Fruit fly (Drosophila melanogaster): ENCODE data around the gene Osi7.

Osi7 gene

dm6 chr3R:6265890-6266289, 17.1 kb downstream of the Osi7 start, which contains the start of gene Osi10b:
Gene Osi10b, plus strand, starts transcription at chr3R:6266190.
- TF ChIP-seq CG13204 (GFP tag; optimal IDR thresholded peaks at IDR 0.05) (no peak), gl (tag; optimal IDR thresholded peaks at IDR 0.05) (no peak), CG14655 (GFP tag; optimal IDR thresholded peaks at IDR 0.05) (no peak), CG8301 (tag; optimal IDR thresholded peaks at IDR 0.05) (no peak), CG4496 (GFP tag; IDR thresholded peaks at IDR 0.05) (no peak), D1 (tag; optimal IDR thresholded peaks at IDR 0.05) (no peak), fd96Ca (GFP tag; IDR thresholded peaks at IDR 0.05) (no peak), CG9948 (tag; optimal IDR thresholded peaks at IDR 0.05) (no peak), Pif1A (GFP tag; optimal IDR thresholded peaks at IDR 0.05) (no peak), CG34367 (tag; optimal IDR thresholded peaks at IDR 0.05) (no peak), EcR (GFP tag; optimal IDR thresholded peaks at IDR 0.05) (no peak), Ets98B (GFP tag; IDR thresholded peaks at IDR 0.05) (no peak), CG8159 (tag; optimal IDR thresholded peaks at IDR 0.05) (no peak), CG15710 (tag; optimal IDR thresholded peaks at IDR 0.05) (no peak), Pif1B (GFP tag; optimal IDR thresholded peaks at IDR 0.05) (no peak), CG17806 (tag; optimal IDR thresholded peaks at IDR 0.05) (no peak), rn (GFP tag; IDR thresholded peaks at IDR 0.05) (no peak)

dm6 chr3R:6268657-6269056, 19.9 kb downstream of the Osi7 start, which contains the start of gene Osi11:
Gene Osi11, minus strand, starts transcription at chr3R:6268757.
- no peak for TF ChIP-seq CG32121 (GFP tag; IDR thresholded peaks at IDR 0.05)

DNA sequence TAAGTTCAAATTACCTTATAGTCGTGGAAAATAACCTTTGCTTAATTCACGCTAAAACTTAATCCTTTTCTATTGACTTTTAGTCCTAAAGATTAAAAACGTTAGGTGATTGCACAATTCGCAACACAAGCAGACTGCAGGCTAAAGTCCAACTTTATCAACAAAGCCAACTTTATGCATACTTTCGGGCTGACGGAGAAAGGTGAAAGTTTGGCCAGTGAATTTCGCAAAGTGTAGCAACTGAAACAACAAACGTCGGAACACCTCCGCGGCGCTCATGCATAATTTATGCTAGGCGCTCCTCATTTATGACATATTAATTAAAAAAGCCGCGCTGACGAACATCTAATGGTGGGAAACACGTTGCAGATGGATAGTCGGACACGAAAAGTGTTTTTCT, 21.2 kb downstream of the Osi7 start:
- TF ChIP-seq CG34367 (tag; optimal IDR thresholded peaks at IDR 0.05) (no peak), Pif1B (GFP tag; optimal IDR thresholded peaks at IDR 0.05) (no peak), CG12605 (GFP tag; IDR thresholded peaks at IDR 0.05) (no peak; the same call in 1 of the 2 replicates), CG17806 (tag; optimal IDR thresholded peaks at IDR 0.05) (no peak), CG14655 (GFP tag; optimal IDR thresholded peaks at IDR 0.05) (peak; percentile 42), EcR (GFP tag; optimal IDR thresholded peaks at IDR 0.05) (no peak), CG4496 (GFP tag; IDR thresholded peaks at IDR 0.05) (0 out of 3 replicates have a peak, but pooled peaks have one; percentile 40), CG8301 (tag; optimal IDR thresholded peaks at IDR 0.05) (peak; percentile 12), CG8159 (tag; optimal IDR thresholded peaks at IDR 0.05) (no peak), CG13204 (GFP tag; optimal IDR thresholded peaks at IDR 0.05) (no peak)

DNA sequence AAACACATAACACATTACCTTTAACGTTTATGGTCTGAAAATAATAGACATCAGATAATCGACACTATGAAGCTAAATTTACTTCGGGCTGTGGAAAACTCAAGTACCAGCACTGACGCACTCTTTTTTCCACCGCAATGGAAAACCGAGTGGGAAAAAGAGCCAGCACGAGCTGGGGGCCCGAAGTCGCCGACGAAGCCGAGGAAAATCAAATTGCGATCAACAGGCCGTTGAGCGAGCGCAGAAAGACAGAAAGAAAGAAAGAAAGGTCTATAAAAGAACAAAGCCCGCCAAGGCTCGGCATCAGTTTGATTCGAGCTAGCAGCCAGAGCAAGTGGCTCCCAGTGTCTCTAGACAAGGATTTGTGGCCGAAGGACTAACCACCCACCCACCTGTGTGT, 29.4 kb downstream of the Osi7 start, which contains the start of gene Osi12:
Osi12 (plus strand) TSS at position 301 of the 400 bp plus-strand sequence.
- TF ChIP-seq CG17806 (tag; optimal IDR thresholded peaks at IDR 0.05) (no peak), rn (GFP tag; IDR thresholded peaks at IDR 0.05) (no peak), CG8159 (tag; optimal IDR thresholded peaks at IDR 0.05) (no peak), CG9948 (tag; optimal IDR thresholded peaks at IDR 0.05) (no peak), CG12605 (GFP tag; IDR thresholded peaks at IDR 0.05) (no peak), Pif1A (GFP tag; optimal IDR thresholded peaks at IDR 0.05) (no peak), CG8301 (tag; optimal IDR thresholded peaks at IDR 0.05) (no peak), CG14655 (GFP tag; optimal IDR thresholded peaks at IDR 0.05) (no peak), CG15710 (tag; optimal IDR thresholded peaks at IDR 0.05) (no peak), gl (tag; optimal IDR thresholded peaks at IDR 0.05) (no peak)

DNA sequence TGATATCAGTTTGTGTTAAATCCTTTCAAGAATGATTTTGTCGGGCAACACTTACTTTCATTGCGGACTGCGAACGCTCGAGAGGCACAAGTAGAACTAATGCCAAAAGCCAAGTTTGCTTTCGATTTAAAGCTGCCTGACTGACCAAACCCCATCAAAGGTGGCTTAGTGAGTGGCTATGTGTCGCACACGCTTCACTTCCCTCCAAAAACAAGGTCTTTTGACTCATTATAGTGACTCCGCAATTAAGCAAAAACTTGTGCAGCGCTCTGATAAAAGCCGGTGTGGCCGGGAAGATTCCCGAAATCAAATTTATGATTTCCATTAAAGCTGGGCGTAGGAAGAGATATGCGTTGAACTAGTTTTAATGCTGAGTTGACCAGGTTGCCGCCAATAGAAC, 36.3 kb downstream of the Osi7 start, which contains the start of gene CG15597:
CG15597 (minus strand) TSS at position 101 of the 400 bp plus-strand sequence.
- TF ChIP-seq CG17806 (tag; optimal IDR thresholded peaks at IDR 0.05), result no peak
- TF ChIP-seq fd96Ca (GFP tag; IDR thresholded peaks at IDR 0.05), result no peak
- no peak for TF ChIP-seq CG8301 (tag; optimal IDR thresholded peaks at IDR 0.05)
- no peak for TF ChIP-seq CG10348 (GFP tag; IDR thresholded peaks at IDR 0.05)
- no peak for TF ChIP-seq CG4496 (GFP tag; IDR thresholded peaks at IDR 0.05)
- no peak for TF ChIP-seq CG12605 (GFP tag; IDR thresholded peaks at IDR 0.05)
- TF ChIP-seq rn (GFP tag; IDR thresholded peaks at IDR 0.05), result no peak

DNA sequence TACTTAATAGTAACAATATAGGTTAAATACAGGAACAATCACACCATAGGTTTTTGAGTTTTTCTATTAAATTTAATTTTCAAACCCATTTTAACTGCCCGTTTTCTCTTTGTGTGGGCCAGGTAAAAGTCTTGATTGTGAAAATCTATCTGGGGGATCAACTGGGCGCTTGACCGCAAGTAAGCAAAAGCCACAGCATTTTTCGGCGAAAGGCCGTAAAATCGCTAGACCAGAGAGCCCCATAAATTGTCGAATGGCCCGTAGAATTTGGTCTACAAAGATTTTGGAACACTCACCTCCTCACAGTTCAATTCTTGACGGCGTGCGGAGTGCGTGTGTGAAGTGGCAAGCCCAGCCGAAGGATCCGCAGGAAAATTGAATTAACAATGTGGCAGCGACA, 38.6 kb downstream of the Osi7 start, which contains the start of gene CG15594:
CG15594 (plus strand) TSS at position 301 of the 400 bp plus-strand sequence.
- no peak for TF ChIP-seq CG15710 (tag; optimal IDR thresholded peaks at IDR 0.05)
- TF ChIP-seq Pif1A (GFP tag; optimal IDR thresholded peaks at IDR 0.05), result no peak
- TF ChIP-seq Pif1B (GFP tag; optimal IDR thresholded peaks at IDR 0.05), result no peak
- no peak for TF ChIP-seq fd96Ca (GFP tag; IDR thresholded peaks at IDR 0.05)
- no peak for TF ChIP-seq CG4496 (GFP tag; IDR thresholded peaks at IDR 0.05)
- no peak for TF ChIP-seq CG12605 (GFP tag; IDR thresholded peaks at IDR 0.05)
- TF ChIP-seq CG8301 (tag; optimal IDR thresholded peaks at IDR 0.05), result no peak
- no peak for TF ChIP-seq CG10348 (GFP tag; IDR thresholded peaks at IDR 0.05)
- no peak for TF ChIP-seq rn (GFP tag; IDR thresholded peaks at IDR 0.05)

DNA sequence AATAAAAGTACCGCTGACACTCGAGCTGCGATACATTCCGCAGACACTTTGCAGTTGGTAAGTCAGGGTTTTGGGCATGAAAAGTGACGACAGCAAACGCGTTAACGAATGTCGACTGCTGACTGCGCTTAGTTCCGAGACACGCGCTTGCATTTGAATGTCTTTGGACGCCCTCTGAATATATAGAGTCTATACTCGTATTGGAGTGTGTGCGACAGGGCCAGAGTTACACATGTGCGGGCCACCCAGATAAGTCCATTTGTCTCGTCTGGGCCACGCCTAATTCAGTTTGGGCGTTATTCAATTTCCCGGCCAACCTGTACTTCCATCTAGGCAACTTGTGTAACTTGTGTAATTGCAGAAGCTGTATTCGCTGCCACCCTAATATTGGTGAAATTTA, 41.5 kb downstream of the Osi7 start:
- TF ChIP-seq CG15710 (tag; optimal IDR thresholded peaks at IDR 0.05) (no peak), gl (tag; optimal IDR thresholded peaks at IDR 0.05) (no peak)

DNA sequence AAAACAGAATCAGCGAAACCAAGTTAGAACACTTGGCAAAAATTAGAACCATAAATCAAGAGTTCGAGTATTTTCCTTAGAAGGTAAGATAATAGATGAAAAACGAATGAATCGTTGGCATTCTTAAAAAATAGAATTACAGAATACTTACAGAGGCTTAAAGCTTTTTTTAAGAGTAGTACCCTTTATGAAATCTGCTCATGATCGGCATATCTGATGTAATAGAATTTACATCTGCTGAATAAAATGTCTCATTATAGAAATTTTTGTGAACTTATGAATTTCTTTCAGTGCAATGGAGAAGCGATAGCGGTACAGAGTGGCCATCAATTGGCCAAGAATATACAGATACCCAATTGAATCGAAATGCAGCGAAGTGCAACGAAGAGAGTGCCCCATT, 42.6 kb downstream of the Osi7 start, which contains the start of gene Osi13:
Osi13 (plus strand) TSS at position 301 of the 400 bp plus-strand sequence.
- peak; percentile 10 for TF ChIP-seq CG14655 (GFP tag; optimal IDR thresholded peaks at IDR 0.05)
- no peak for TF ChIP-seq EcR (GFP tag; optimal IDR thresholded peaks at IDR 0.05)
- peak; percentile 11 for TF ChIP-seq CG8301 (tag; optimal IDR thresholded peaks at IDR 0.05)
- TF ChIP-seq D1 (tag; optimal IDR thresholded peaks at IDR 0.05), result no peak
- no peak for TF ChIP-seq CG9948 (tag; optimal IDR thresholded peaks at IDR 0.05)
- TF ChIP-seq gl (tag; optimal IDR thresholded peaks at IDR 0.05), result no peak

All from whole organism, pupa.